Worm (Caenorhabditis elegans) whole organism, L4 larva: ENCODE results near the gene egl-43.

Experiments
- D1046.2 ChIP-seq: fragments of 200-800 bp; sonication (Bioruptor generic); IDR thresholded peaks from 2 replicates; pipeline ENCODE4 v1.3.6; 2022; ENCODE audit warnings: missing genetic modification characterization, missing compliant biosample characterization
- F10B5.3 ChIP-seq: sonication (generic microtip); optimal IDR thresholded peaks from 2 replicates; lab custom pipeline; 2016; ENCODE audit warnings: mild to moderate bottlenecking, missing genetic modification characterization, missing compliant biosample characterization
- F26F4.8 ChIP-seq: fragments of 200-800 bp; sonication (Bioruptor generic); conservative IDR thresholded peaks from 2 replicates; pipeline ENCODE4 v1.3.6; 2022; ENCODE audit warnings: missing genetic modification characterization, missing compliant biosample characterization
- F37D6.2 ChIP-seq: sonication (generic microtip); optimal IDR thresholded peaks from 2 replicates; lab custom pipeline; 2016; ENCODE audit warnings: mild to moderate bottlenecking, missing genetic modification characterization, missing compliant biosample characterization
- F44E2.7 ChIP-seq: fragments of 200-800 bp; sonication (Bioruptor generic); IDR thresholded peaks from 2 replicates; pipeline ENCODE4 v2.1.2; 2022; ENCODE audit warnings: missing genetic modification characterization, missing compliant biosample characterization
- F49E8.2 ChIP-seq: sonication (generic microtip); optimal IDR thresholded peaks from 2 replicates; lab custom pipeline; 2016; ENCODE audit warnings: missing compliant biosample characterization, mild to moderate bottlenecking, missing genetic modification characterization, borderline replicate concordance
- Y48G9A.11 ChIP-seq: fragments of 200-800 bp; sonication (Bioruptor generic); IDR thresholded peaks from 2 replicates; pipeline ENCODE4 v1.3.6; 2022; ENCODE audit warnings: missing genetic modification reagents, missing genetic modification characterization, missing compliant biosample characterization
- Y5F2A.4 ChIP-seq: fragments of 200-800 bp; sonication (Bioruptor generic); optimal IDR thresholded peaks from 2 replicates; lab custom pipeline; 2018; ENCODE audit warnings: mild to moderate bottlenecking, missing genetic modification characterization, missing compliant biosample characterization
- ZK337.2 ChIP-seq: fragments of 200-800 bp; sonication (Bioruptor generic); IDR thresholded peaks from 2 replicates; pipeline ENCODE4 v1.3.6; 2022; ENCODE audit warnings: missing genetic modification reagents, missing genetic modification characterization, missing compliant biosample characterization
- aha-1 ChIP-seq: fragments of 150-350 bp; peaks from one replicate; lab custom pipeline; 2014; ENCODE audit warnings: missing biosample characterization, missing genetic modification characterization
- aly-2 ChIP-seq: sonication (generic microtip); optimal IDR thresholded peaks from 2 replicates; lab custom pipeline; 2018; ENCODE audit warnings: missing biosample characterization, missing genetic modification characterization
- ama-1 ChIP-seq: fragments of 150-350 bp; optimal IDR thresholded peaks from 2 replicates; lab custom pipeline; 2014; ENCODE audit warnings: inconsistent platforms, mixed read lengths
- ceh-32 ChIP-seq: sonication (generic microtip); optimal IDR thresholded peaks from 2 replicates; lab custom pipeline; 2016; ENCODE audit warnings: mild to moderate bottlenecking, missing genetic modification characterization, missing compliant biosample characterization; ENCODE audit not compliant: poor library complexity
- ceh-82 ChIP-seq: sonication (generic microtip); optimal IDR thresholded peaks from 2 replicates; lab custom pipeline; 2017; ENCODE audit warnings: missing biosample characterization, missing genetic modification characterization
- cey-2 ChIP-seq: sonication (generic microtip); optimal IDR thresholded peaks from 3 replicates; lab custom pipeline; 2017; ENCODE audit warnings: missing genetic modification characterization, mild to moderate bottlenecking, missing compliant biosample characterization, antibody characterized with exemption, borderline replicate concordance; ENCODE audit not compliant: insufficient read depth
- daf-12 ChIP-seq: fragments of 150-350 bp; optimal IDR thresholded peaks from 2 replicates; lab custom pipeline; 2014; ENCODE audit warnings: missing biosample characterization, missing genetic modification reagents, missing genetic modification characterization
- daf-8 ChIP-seq: fragments of 200-800 bp; sonication (Bioruptor generic); IDR thresholded peaks from 2 replicates; pipeline ENCODE4 v1.3.6; 2022; ENCODE audit warnings: missing genetic modification characterization, missing compliant biosample characterization
- dmd-6 ChIP-seq: fragments of 200-800 bp; sonication (Bioruptor generic); IDR thresholded peaks from 2 replicates; pipeline ENCODE4 v1.3.6; 2022; ENCODE audit warnings: missing genetic modification reagents, missing genetic modification characterization, missing compliant biosample characterization
- dmd-9 ChIP-seq: fragments of 200-800 bp; sonication (Bioruptor generic); IDR thresholded peaks from 2 replicates; pipeline ENCODE4 v1.3.6; 2022; ENCODE audit warnings: missing genetic modification reagents, missing genetic modification characterization, missing compliant biosample characterization
- dve-1 ChIP-seq: sonication (generic microtip); optimal IDR thresholded peaks from 2 replicates; lab custom pipeline; 2017; ENCODE audit warnings: antibody characterized with exemption, mild to moderate bottlenecking, missing genetic modification characterization, missing compliant biosample characterization; ENCODE audit not compliant: insufficient read depth
- egl-43 ChIP-seq: fragments of 200-800 bp; sonication (Bioruptor generic); IDR thresholded peaks from 2 replicates; pipeline ENCODE4 v1.3.6; 2022; ENCODE audit warnings: missing genetic modification reagents, missing genetic modification characterization, missing compliant biosample characterization
- hlh-30 ChIP-seq: sonication (generic microtip); optimal IDR thresholded peaks from 2 replicates; lab custom pipeline; 2017; ENCODE audit warnings: antibody characterized with exemption, mild to moderate bottlenecking, missing genetic modification characterization, missing compliant biosample characterization; ENCODE audit not compliant: insufficient read depth
- jun-1 ChIP-seq: fragments of 150-350 bp; optimal IDR thresholded peaks from 2 replicates; lab custom pipeline; 2014; ENCODE audit warnings: missing biosample characterization, missing genetic modification reagents, missing genetic modification characterization
- lim-7 ChIP-seq: fragments of 200-800 bp; sonication (Bioruptor generic); IDR thresholded peaks from 2 replicates; pipeline ENCODE4 v1.3.6; 2022; ENCODE audit warnings: missing genetic modification characterization, missing compliant biosample characterization
- lin-13 ChIP-seq: fragments of 150-350 bp; optimal IDR thresholded peaks from 2 replicates; lab custom pipeline; 2014; ENCODE audit warnings: missing biosample characterization, missing genetic modification reagents, missing genetic modification characterization
- lin-38 ChIP-seq: fragments of 200-800 bp; sonication (Bioruptor generic); IDR thresholded peaks from 2 replicates; pipeline ENCODE4 v1.3.6; 2022; ENCODE audit warnings: missing genetic modification reagents, missing genetic modification characterization, missing compliant biosample characterization
- lir-3 ChIP-seq: sonication (generic microtip); optimal IDR thresholded peaks from 2 replicates; lab custom pipeline; 2016; ENCODE audit warnings: mild to moderate bottlenecking, missing genetic modification characterization, missing compliant biosample characterization
- mes-2 ChIP-seq: sonication (generic microtip); optimal IDR thresholded peaks from 2 replicates; lab custom pipeline; 2016; ENCODE audit warnings: missing genotype, mild to moderate bottlenecking, missing genetic modification characterization, missing compliant biosample characterization; ENCODE audit not compliant: poor library complexity, severe bottlenecking
- nhr-11 ChIP-seq: fragments of 150-350 bp; optimal IDR thresholded peaks from 2 replicates; lab custom pipeline; 2014; ENCODE audit warnings: missing biosample characterization, missing genetic modification characterization
- nhr-25 ChIP-seq: sonication (generic microtip); optimal IDR thresholded peaks from 2 replicates; lab custom pipeline; 2017; ENCODE audit warnings: missing genetic modification characterization, mild to moderate bottlenecking, missing compliant biosample characterization, antibody characterized with exemption, moderate library complexity, borderline replicate concordance; ENCODE audit not compliant: insufficient read depth
- nhr-6 ChIP-seq: fragments of 150-350 bp; optimal IDR thresholded peaks from 2 replicates; lab custom pipeline; 2014; ENCODE audit warnings: missing biosample characterization, missing genetic modification characterization
- nhr-76 ChIP-seq: fragments of 150-350 bp; optimal IDR thresholded peaks from 2 replicates; lab custom pipeline; 2014; ENCODE audit warnings: missing biosample characterization, missing genetic modification characterization
- php-3 ChIP-seq: fragments of 200-800 bp; sonication (Bioruptor generic); IDR thresholded peaks from 2 replicates; pipeline ENCODE4 v1.3.6; 2022; ENCODE audit warnings: missing genetic modification reagents, missing genetic modification characterization, missing compliant biosample characterization
- pqm-1 ChIP-seq: sonication (generic microtip); optimal IDR thresholded peaks from 2 replicates; lab custom pipeline; 2017; ENCODE audit warnings: missing biosample characterization, missing genetic modification characterization
- rbr-2 ChIP-seq: sonication (generic microtip); optimal IDR thresholded peaks from 2 replicates; lab custom pipeline; 2016; ENCODE audit warnings: missing genotype, missing genetic modification characterization, missing compliant biosample characterization
- unc-130 ChIP-seq: sonication (generic microtip); optimal IDR thresholded peaks from 2 replicates; lab custom pipeline; 2016; ENCODE audit warnings: missing genetic modification reagents, missing genetic modification characterization, missing compliant biosample characterization
- unc-62 ChIP-seq, 3 experiments: fragments of 150-350 bp in 1 of 3; sonication (generic microtip); optimal IDR thresholded peaks in 2 of 3; peaks in 1 of 3; 1 replicate in 1 of 3; 2 replicates in 2 of 3; lab custom pipeline; 2014 to 2017; ENCODE audit warnings: missing biosample characterization in 3 of 3, missing genetic modification characterization in 3 of 3, missing genetic modification reagents in 3 of 3, missing genotype in 1 of 3
- vab-7 ChIP-seq: fragments of 200-800 bp; sonication (Bioruptor generic); IDR thresholded peaks from 2 replicates; pipeline ENCODE4 v1.3.6; 2022; ENCODE audit warnings: missing genetic modification reagents, missing genetic modification characterization, missing compliant biosample characterization
- zfp-3 ChIP-seq: fragments of 200-800 bp; sonication (Bioruptor generic); conservative IDR thresholded peaks from 2 replicates; pipeline ENCODE4 v1.3.6; 2022; ENCODE audit warnings: missing genetic modification reagents, missing genetic modification characterization, missing compliant biosample characterization
- zip-11 ChIP-seq: fragments of 200-800 bp; sonication (Bioruptor generic); IDR thresholded peaks from 2 replicates; pipeline ENCODE4 v1.3.6; 2022; ENCODE audit warnings: missing genetic modification characterization, missing compliant biosample characterization

egl-43 gene

DNA sequence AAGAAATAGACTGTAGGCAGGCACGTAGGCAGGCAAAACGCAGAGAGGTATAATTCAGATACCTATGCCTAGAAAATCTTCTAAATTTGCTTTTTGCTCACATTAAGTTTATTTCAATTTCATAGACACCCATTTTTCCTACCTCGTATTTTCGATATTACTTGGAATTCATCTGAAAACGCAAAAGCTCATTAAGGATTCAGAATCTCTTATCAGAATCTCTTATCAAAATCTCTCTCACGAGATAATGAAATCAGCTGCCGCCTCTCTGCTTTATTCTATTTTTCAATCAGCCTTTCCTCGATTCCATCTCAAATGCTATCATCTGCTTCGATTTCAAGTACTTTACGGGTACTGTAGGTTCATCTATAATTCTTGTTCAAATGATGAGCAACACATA is 3.1 kb upstream of the egl-43 start:
- no peak for TF ChIP-seq dmd-9 (GFP tag; lab: Robert Waterston, UW)
- peak; percentile 83 for TF ChIP-seq aha-1 (tag; lab: Kevin White, UChicago)
- TF ChIP-seq, all 104 proteins: peak for 1

DNA sequence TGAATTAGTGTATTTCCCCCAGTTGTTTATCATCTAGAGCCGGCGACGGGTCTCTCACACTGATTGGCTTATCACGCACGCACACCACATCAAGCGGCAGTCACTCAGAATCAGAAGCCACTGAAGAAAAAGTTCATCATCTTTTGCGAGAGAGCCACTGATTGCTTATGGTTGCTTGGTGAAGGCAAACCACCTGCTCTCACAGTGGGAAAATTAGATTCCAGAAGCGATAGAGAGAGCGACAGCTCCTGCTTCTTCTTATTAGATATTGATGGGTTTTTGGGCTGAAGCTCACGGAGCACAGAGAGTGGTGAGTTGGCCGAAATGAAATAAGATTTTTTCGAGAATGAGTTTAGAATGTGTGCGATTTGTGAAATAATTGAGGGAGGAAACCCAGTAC is 1.1 kb downstream of the egl-43 start:
- peak; percentile 3 for TF ChIP-seq nhr-11 (tag; lab: Kevin White, UChicago)
- no peak for TF ChIP-seq php-3 (GFP tag; lab: Robert Waterston, UW)
- TF ChIP-seq lin-13 = no peak
- peak in 1 of 2 experiments; percentile 53 for TF ChIP-seq unc-62 (GFP tag; optimal IDR thresholded peaks at IDR 0.05 in 1 of 2; lab: Kevin White, UChicago)
- TF ChIP-seq unc-62 (tag; optimal IDR thresholded peaks at IDR 0.05; lab: Kevin White, UChicago) = no peak
- TF ChIP-seq zip-11 (GFP tag; lab: Robert Waterston, UW) = no peak
- TF ChIP-seq, all 104 proteins: peak for 2

DNA sequence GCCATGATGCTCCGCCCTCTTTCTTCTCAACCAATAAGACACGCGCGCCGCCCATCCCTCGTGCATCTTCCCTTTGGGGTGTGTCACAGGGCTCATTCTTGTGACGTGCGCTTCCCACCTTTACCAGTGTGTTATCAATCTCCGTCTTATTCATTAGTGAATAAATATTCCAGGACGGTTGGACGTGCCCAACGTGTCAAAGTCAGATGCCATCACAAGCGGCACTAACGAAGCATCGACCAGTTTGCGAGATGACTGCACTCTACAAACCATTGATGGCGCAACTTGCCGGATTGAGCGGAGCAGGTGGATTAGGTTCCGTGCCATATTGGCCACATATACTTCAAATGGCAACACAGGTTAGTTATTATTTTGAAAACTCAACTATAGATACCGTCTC is 5.1 kb downstream of the egl-43 start:
- peak; percentile 7 for TF ChIP-seq hlh-30 (tag; lab: Kevin White, UChicago)
- peak; percentile 56; the same call in 1 of the 2 replicates for TF ChIP-seq egl-43 (GFP tag; lab: Robert Waterston, UW)
- TF ChIP-seq aha-1 (tag; lab: Kevin White, UChicago) = peak; percentile 78
- TF ChIP-seq lir-3 = no peak
- no peak for TF ChIP-seq dve-1
- no peak for TF ChIP-seq ZK337.2 (GFP tag; lab: Robert Waterston, UW)
- TF ChIP-seq lim-7 (GFP tag; lab: Robert Waterston, UW) = no peak
- TF ChIP-seq nhr-76 (tag; lab: Kevin White, UChicago) = no peak
- peak in 1 of 2 experiments; percentile 84 for TF ChIP-seq unc-62 (GFP tag; optimal IDR thresholded peaks at IDR 0.05 in 1 of 2; lab: Kevin White, UChicago)
- no peak for TF ChIP-seq unc-62 (tag; optimal IDR thresholded peaks at IDR 0.05; lab: Kevin White, UChicago)

DNA sequence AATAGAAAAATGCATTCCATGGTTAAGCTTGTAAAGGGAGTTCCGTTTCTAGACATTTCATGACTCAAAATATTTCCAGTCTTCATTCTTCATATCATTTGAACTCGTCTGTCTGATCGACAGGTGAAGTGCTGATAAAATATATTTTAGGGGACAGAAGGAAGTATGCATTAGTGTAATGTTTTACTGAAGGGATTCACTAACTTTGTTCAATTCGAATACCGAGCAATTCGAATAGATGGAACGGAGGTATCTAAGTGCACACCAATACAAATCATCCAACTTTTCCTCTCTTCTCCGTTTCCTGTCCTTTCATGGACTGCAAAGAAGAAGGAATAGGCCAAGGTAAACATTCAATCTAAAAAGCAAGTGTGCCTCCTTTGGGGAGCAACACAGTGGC is 8.8 kb downstream of the egl-43 start:
- TF ChIP-seq dmd-6 (GFP tag; lab: Robert Waterston, UW) (peak; percentile 25; the same call in 1 of the 2 replicates), ceh-82 (tag; lab: Kevin White, UChicago) (no peak), unc-62 (GFP tag; optimal IDR thresholded peaks at IDR 0.05 in 1 of 2; lab: Kevin White, UChicago) (peak in 1 of 2 experiments; percentile 93), unc-62 (tag; optimal IDR thresholded peaks at IDR 0.05; lab: Kevin White, UChicago) (no peak), pqm-1 (peak; percentile 41)

DNA sequence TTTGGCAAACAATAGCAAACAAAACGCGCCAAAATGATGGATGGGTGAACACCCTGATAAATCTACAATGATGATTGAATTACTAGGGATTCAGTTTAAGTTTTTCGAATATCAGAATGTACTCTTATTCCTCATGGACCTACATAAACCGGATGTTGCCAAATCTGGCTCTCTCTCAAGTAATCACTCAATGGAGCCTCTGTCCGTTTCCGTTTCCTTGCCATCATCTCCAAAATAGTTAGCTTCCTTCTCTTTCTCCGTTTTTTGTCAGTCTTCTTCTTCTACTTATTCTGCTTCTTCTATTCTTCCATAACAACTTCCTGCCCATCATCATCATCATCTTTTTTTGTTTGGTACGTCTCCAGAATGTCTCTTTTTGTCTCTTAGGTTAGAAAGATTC is 10.3 kb downstream of the egl-43 start:
- TF ChIP-seq dmd-6 (GFP tag; lab: Robert Waterston, UW) (no peak), unc-130 (GFP tag; lab: Kevin White, UChicago) (no peak), cey-2 (tag; lab: Kevin White, UChicago) (no peak), daf-12 (tag; lab: Kevin White, UChicago) (no peak), daf-8 (GFP tag; lab: Robert Waterston, UW) (no peak), F10B5.3 (tag; lab: Kevin White, UChicago) (no peak)

DNA sequence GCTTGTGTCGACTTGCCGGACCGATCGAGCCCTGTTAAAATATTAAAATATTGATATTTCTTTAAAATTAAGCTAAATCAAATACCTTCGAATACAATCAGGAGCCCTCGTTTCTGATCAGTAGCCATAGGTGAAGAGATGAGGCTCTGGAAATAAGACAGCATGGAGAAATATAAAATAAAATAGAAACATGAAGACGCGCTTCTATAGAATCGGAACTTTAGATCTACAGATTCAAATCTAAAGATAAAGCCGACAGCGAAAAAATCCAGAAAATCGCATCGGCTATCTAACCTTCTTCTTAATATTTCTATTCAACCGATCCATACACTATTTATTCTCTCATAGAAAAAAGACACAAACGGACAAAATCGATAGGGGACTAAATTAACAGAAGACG is 12.0 kb downstream of the egl-43 start, which contains the start of gene dtmk-1:
TSS of gene dtmk-1 (minus strand) at position 146 of the 400 bp plus-strand sequence.
- no peak for TF ChIP-seq Y5F2A.4 (GFP tag; lab: Kevin White, UChicago)
- no peak for TF ChIP-seq rbr-2 (tag; lab: Kevin White, UChicago)
- 0 out of 2 replicates have a peak, but pooled peaks have one; percentile 9 for TF ChIP-seq zfp-3 (GFP tag; lab: Robert Waterston, UW)
- no peak for TF ChIP-seq jun-1
- no peak for TF ChIP-seq vab-7 (GFP tag; lab: Robert Waterston, UW)
- peak; percentile 12 for TF ChIP-seq lin-13
- no peak for TF ChIP-seq F44E2.7 (GFP tag; lab: Robert Waterston, UW)
- no peak for TF ChIP-seq egl-43 (GFP tag; lab: Robert Waterston, UW)
- peak; percentile 5 for TF ChIP-seq nhr-25 (tag; lab: Kevin White, UChicago)
- TF ChIP-seq F49E8.2 = no peak
- TF ChIP-seq D1046.2 (GFP tag; lab: Robert Waterston, UW) = no peak
- no peak for TF ChIP-seq mes-2 (tag; lab: Kevin White, UChicago)
- no peak for TF ChIP-seq hlh-30 (tag; lab: Kevin White, UChicago)
- TF ChIP-seq F26F4.8 (GFP tag; lab: Robert Waterston, UW) = no peak
- TF ChIP-seq lin-38 = peak; percentile 33; the same call in 1 of the 2 replicates
- peak; percentile 32 for TF ChIP-seq ama-1
- no peak for TF ChIP-seq F37D6.2
- no peak for TF ChIP-seq ceh-32 (tag; lab: Kevin White, UChicago)
- TF ChIP-seq pqm-1 = no peak
- no peak for TF ChIP-seq nhr-6 (tag; lab: Kevin White, UChicago)
- no peak for TF ChIP-seq aly-2 (tag; lab: Kevin White, UChicago)
- no peak for TF ChIP-seq Y48G9A.11
